Worm (Caenorhabditis elegans): ENCODE measurements around the gene acbp-6.
A peak's percentile ranks its signal among the peaks of the same experiment; 100 is the strongest.

The acbp-6 gene

ce11 chrII:11968275-11968674 lies 5.3 kb downstream of the acbp-6 start, which contains the start of gene mex-1 (continued):
- TF ChIP-seq snpc-4 (GFP tag; optimal IDR thresholded peaks at IDR 0.05) (peak; percentile 54), snpc-4 (tag; optimal IDR thresholded peaks at IDR 0.05) (peak in 1 of 4 experiments; percentile 32), nhr-80 (tag; optimal IDR thresholded peaks at IDR 0.05) (no peak), F23B12.7 (tag; optimal IDR thresholded peaks at IDR 0.05; ENCODE audit: insufficient read depth) (no peak), C06A6.2 (GFP tag; conservative IDR thresholded peaks at IDR 0.05) (no peak), dpff-1 (tag; optimal IDR thresholded peaks at IDR 0.05) (no peak), xnd-1 (tag; optimal IDR thresholded peaks at IDR 0.05) (peak; percentile 100), lir-1 (GFP tag; conservative IDR thresholded peaks at IDR 0.05) (peak; percentile 66; the same call in 1 of the 2 replicates), nhr-27 (tag; optimal IDR thresholded peaks at IDR 0.05) (no peak), mes-4 (tag; optimal IDR thresholded peaks at IDR 0.05) (no peak), repo-1 (tag; optimal IDR thresholded peaks at IDR 0.05) (no peak), nhr-90 (tag; optimal IDR thresholded peaks at IDR 0.05) (no peak), hmg-20 (GFP tag; IDR thresholded peaks at IDR 0.05) (no peak), hmg-1.2 (GFP tag; IDR thresholded peaks at IDR 0.05) (peak; percentile 70), ztf-22 (GFP tag; optimal IDR thresholded peaks at IDR 0.05) (no peak), lin-40 (tag; optimal IDR thresholded peaks at IDR 0.05) (no peak), K12H6.12 (tag; optimal IDR thresholded peaks at IDR 0.05) (no peak), T26A5.8 (tag; optimal IDR thresholded peaks at IDR 0.05) (no peak), B0035.1 (tag; optimal IDR thresholded peaks at IDR 0.05) (no peak), ceh-79 (tag; optimal IDR thresholded peaks at IDR 0.05) (no peak), F55B11.4 (tag; optimal IDR thresholded peaks at IDR 0.05; ENCODE audit: borderline replicate concordance, insufficient read depth) (no peak), Y56A3A.18 (GFP tag; IDR thresholded peaks at IDR 0.05) (no peak), Y79H2A.3 (GFP tag; conservative IDR thresholded peaks at IDR 0.05) (peak; percentile 78), atf-7 (tag; optimal IDR thresholded peaks at IDR 0.05) (no peak), F49E8.2 (tag; optimal IDR thresholded peaks at IDR 0.05; ENCODE audit: insufficient read depth) (peak; percentile 78), cebp-1 (GFP tag; IDR thresholded peaks at IDR 0.05) (no peak), cebp-1 (tag; optimal IDR thresholded peaks at IDR 0.05) (no peak), ekl-4 (GFP tag; IDR thresholded peaks at IDR 0.05) (peak; percentile 91), egl-44 (GFP tag; IDR thresholded peaks at IDR 0.05) (no peak), lsl-1 (GFP tag; optimal IDR thresholded peaks at IDR 0.05) (peak; percentile 100), bed-2 (GFP tag; IDR thresholded peaks at IDR 0.05) (no peak), ztf-28 (GFP tag; IDR thresholded peaks at IDR 0.05) (peak; percentile 92), hrde-1 (tag; optimal IDR thresholded peaks at IDR 0.05; ENCODE audit: borderline replicate concordance) (no peak), dpl-1 (GFP tag; optimal IDR thresholded peaks at IDR 0.05) (peak; percentile 97), sea-2 (GFP tag; IDR thresholded peaks at IDR 0.05) (no peak), egl-18 (GFP tag; IDR thresholded peaks at IDR 0.05) (no peak), him-1 (tag; optimal IDR thresholded peaks at IDR 0.05) (peak; percentile 62), pha-4 (tag; optimal IDR thresholded peaks at IDR 0.05) (no peak), akir-1 (GFP tag; optimal IDR thresholded peaks at IDR 0.05) (no peak), ceh-91 (GFP tag; IDR thresholded peaks at IDR 0.05) (peak; percentile 98), somi-1 (GFP tag; optimal IDR thresholded peaks at IDR 0.05) (no peak), ztf-3 (GFP tag; optimal IDR thresholded peaks at IDR 0.05) (no peak)
